Worm (Caenorhabditis elegans) whole organism, early embryonic: ENCODE measurements around the gene Y38E10A.17.

Source experiments
- F13C5.2 ChIP-seq: sonication (generic microtip); optimal IDR thresholded peaks from 2 replicates; lab custom pipeline; 2017; ENCODE audit warnings: mild to moderate bottlenecking, missing genetic modification characterization, inconsistent platforms, missing compliant biosample characterization
- ama-1 ChIP-seq: fragments of 150-350 bp; optimal IDR thresholded peaks from 2 replicates; lab custom pipeline; 2014
- ceh-13 ChIP-seq: fragments of 200-800 bp; sonication (Bioruptor generic); optimal IDR thresholded peaks from 2 replicates; lab custom pipeline; 2018; ENCODE audit warnings: mild to moderate bottlenecking, missing genetic modification characterization, missing compliant biosample characterization
- flt-1 ChIP-seq: fragments of 200-800 bp; sonication (Bioruptor generic); IDR thresholded peaks from 2 replicates; pipeline ENCODE4 v1.3.6; 2022; ENCODE audit warnings: missing genetic modification characterization, missing compliant biosample characterization

- no peak for TF ChIP-seq ceh-13 (GFP tag; lab: Kevin White, UChicago)
- no peak for TF ChIP-seq ama-1 (lab: Kevin White, UChicago)
- TF ChIP-seq flt-1 (GFP tag; lab: Robert Waterston, UW), result no peak
- no peak for TF ChIP-seq F13C5.2
Observed at ce11 chrII:12606108-12606507, 28.5 kb downstream of the Y38E10A.17 start.
